Fruit fly (Drosophila melanogaster): ENCODE measurements around the gene Rop.

Gene Rop

DNA sequence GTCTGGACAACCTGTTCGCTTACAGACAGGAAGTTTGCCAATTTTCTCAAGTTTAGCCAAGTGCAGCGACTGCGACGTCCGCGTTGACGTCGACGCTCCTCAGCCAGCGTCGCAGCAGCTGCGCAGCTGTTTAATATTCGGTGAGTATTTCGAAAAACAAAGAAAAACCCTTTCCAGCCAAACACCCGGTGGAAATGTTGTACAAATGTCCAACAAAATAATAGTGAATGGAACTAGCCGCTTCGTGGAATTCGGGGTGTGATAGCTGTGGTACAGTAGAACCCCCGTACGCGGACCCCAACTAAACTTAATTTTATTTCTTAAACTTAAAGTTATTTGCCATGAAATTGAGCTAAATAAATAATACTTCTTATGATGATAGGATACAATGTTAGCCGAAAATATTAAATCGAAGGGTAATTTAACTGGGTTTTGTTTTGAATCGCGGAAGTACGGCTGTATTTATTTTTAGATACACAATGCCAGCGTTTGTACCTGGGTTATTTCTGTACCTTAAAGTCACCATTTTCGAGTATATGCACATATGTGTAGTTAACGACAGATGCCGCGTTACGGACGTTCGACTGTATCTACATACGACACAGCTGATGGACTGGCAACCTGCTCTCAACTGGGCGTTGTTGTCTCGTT lies 29.8 kb downstream of the Rop start (continued):
- TF ChIP-seq tup (GFP tag; optimal IDR thresholded peaks at IDR 0.05), result peak; percentile 9
- TF ChIP-seq az2 (GFP tag; optimal IDR thresholded peaks at IDR 0.05), result peak; percentile 76
- peak; percentile 80 for TF ChIP-seq Fer1 (GFP tag; optimal IDR thresholded peaks at IDR 0.05)
- TF ChIP-seq pita (GFP tag; optimal IDR thresholded peaks at IDR 0.05), result no peak
- peak; percentile 75 for TF ChIP-seq PHDP (tag; optimal IDR thresholded peaks at IDR 0.05)
- TF ChIP-seq Dad (GFP tag; optimal IDR thresholded peaks at IDR 0.05), result peak; percentile 52
- TF ChIP-seq Mrtf (GFP tag; IDR thresholded peaks at IDR 0.05), result peak; percentile 58; the same call in 2 of the 3 replicates
- TF ChIP-seq CoRest (tag; optimal IDR thresholded peaks at IDR 0.05), result peak; percentile 87
- 0 out of 2 replicates have a peak, but pooled peaks have one; percentile 43 for TF ChIP-seq Nf-YA (GFP tag; IDR thresholded peaks at IDR 0.05)
- TF ChIP-seq CG31365 (tag; optimal IDR thresholded peaks at IDR 0.05), result peak; percentile 32
- TF ChIP-seq Taf1 (GFP tag; IDR thresholded peaks at IDR 0.05), result 0 out of 2 replicates have a peak, but pooled peaks have one; percentile 18
- TF ChIP-seq tap (tag; optimal IDR thresholded peaks at IDR 0.05), result peak; percentile 61
- TF ChIP-seq CG18619 (GFP tag; optimal IDR thresholded peaks at IDR 0.05), result peak; percentile 72
- peak; percentile 33 for TF ChIP-seq ab (GFP tag; optimal IDR thresholded peaks at IDR 0.05)
- no peak for TF ChIP-seq fru (optimal IDR thresholded peaks at IDR 0.05)
- TF ChIP-seq lov (optimal IDR thresholded peaks at IDR 0.05), result no peak
- 0 out of 3 replicates have a peak, but pooled peaks have one; percentile 30 for TF ChIP-seq lov (GFP tag; IDR thresholded peaks at IDR 0.05)
- TF ChIP-seq eyg (GFP tag; optimal IDR thresholded peaks at IDR 0.05), result peak; percentile 60
- peak; percentile 66 for TF ChIP-seq CG10147 (GFP tag; optimal IDR thresholded peaks at IDR 0.05)
- peak; percentile 61 for TF ChIP-seq nerfin-1 (tag; optimal IDR thresholded peaks at IDR 0.05)
- peak; percentile 78 for TF ChIP-seq CG31441 (GFP tag; IDR thresholded peaks at IDR 0.05)
- TF ChIP-seq zfh1 (GFP tag; IDR thresholded peaks at IDR 0.05), result peak; percentile 60; the same call in 2 of the 3 replicates
- no peak for TF ChIP-seq pfk (GFP tag; optimal IDR thresholded peaks at IDR 0.05)
- TF ChIP-seq cato (GFP tag; optimal IDR thresholded peaks at IDR 0.05; ENCODE audit: borderline replicate concordance), result no peak
- peak; percentile 45 for TF ChIP-seq CG5245 (GFP tag; optimal IDR thresholded peaks at IDR 0.05)
- peak; percentile 44 for TF ChIP-seq CG18011 (GFP tag; optimal IDR thresholded peaks at IDR 0.05)
- TF ChIP-seq B-H2 (GFP tag; optimal IDR thresholded peaks at IDR 0.05), result no peak
- no peak for TF ChIP-seq Trl (optimal IDR thresholded peaks at IDR 0.05)
- TF ChIP-seq Trl (GFP tag; optimal IDR thresholded peaks at IDR 0.05), result peak; percentile 62
- TF ChIP-seq Doc2 (GFP tag; IDR thresholded peaks at IDR 0.05), result no peak
- TF ChIP-seq scrt (GFP tag; optimal IDR thresholded peaks at IDR 0.05), result peak; percentile 40
- peak; percentile 55 for TF ChIP-seq Ada2b (GFP tag; IDR thresholded peaks at IDR 0.05)
- TF ChIP-seq so (GFP tag; IDR thresholded peaks at IDR 0.05), result peak; percentile 56; the same call in 2 of the 3 replicates
- no peak for TF ChIP-seq fu2 (GFP tag; optimal IDR thresholded peaks at IDR 0.05)
- TF ChIP-seq phol (tag; optimal IDR thresholded peaks at IDR 0.05), result peak; percentile 81
- no peak for TF ChIP-seq abd-A (tag; optimal IDR thresholded peaks at IDR 0.05)
- no peak for TF ChIP-seq sima (GFP tag; optimal IDR thresholded peaks at IDR 0.05)
- peak; percentile 75 for TF ChIP-seq CG13775 (GFP tag; optimal IDR thresholded peaks at IDR 0.05)
- TF ChIP-seq sqz (GFP tag; optimal IDR thresholded peaks at IDR 0.05), result peak; percentile 57
- TF ChIP-seq jing (GFP tag; optimal IDR thresholded peaks at IDR 0.05), result no peak
- TF ChIP-seq HmgZ (tag; optimal IDR thresholded peaks at IDR 0.05), result peak; percentile 58
- peak; percentile 18 for TF ChIP-seq her (GFP tag; optimal IDR thresholded peaks at IDR 0.05)
- TF ChIP-seq pzg (GFP tag; optimal IDR thresholded peaks at IDR 0.05), result no peak
- no peak for TF ChIP-seq CG10959 (GFP tag; IDR thresholded peaks at IDR 0.05)
- TF ChIP-seq tna (GFP tag; IDR thresholded peaks at IDR 0.05; ENCODE audit: partially characterized antibody), result no peak
- TF ChIP-seq fd3F (GFP tag; optimal IDR thresholded peaks at IDR 0.05), result peak; percentile 32
- TF ChIP-seq Myb (GFP tag; optimal IDR thresholded peaks at IDR 0.05), result peak; percentile 7
- peak; percentile 57; the same call in 1 of the 2 replicates for TF ChIP-seq CG6689 (GFP tag; IDR thresholded peaks at IDR 0.05)
- TF ChIP-seq p53 (GFP tag; optimal IDR thresholded peaks at IDR 0.05), result no peak
- no peak for TF ChIP-seq dati (GFP tag; IDR thresholded peaks at IDR 0.05)
- no peak for TF ChIP-seq vnd (GFP tag; IDR thresholded peaks at IDR 0.05; ENCODE audit: partially characterized antibody)
